Worm (Caenorhabditis elegans): ENCODE results near the gene atp-4.

ce11 chrV:6464238-6464637, 37.3 kb upstream of the atp-4 start:
- no peak for TF ChIP-seq nhr-28 (tag; optimal IDR thresholded peaks at IDR 0.05)
- TF ChIP-seq pha-4 (tag; optimal IDR thresholded peaks at IDR 0.05), result no peak
- no peak for TF ChIP-seq nhr-43 (tag; optimal IDR thresholded peaks at IDR 0.05; ENCODE audit: poor library complexity, severe bottlenecking)
- TF ChIP-seq mdl-1 (tag; optimal IDR thresholded peaks at IDR 0.05), result no peak
- TF ChIP-seq daf-12 (tag; optimal IDR thresholded peaks at IDR 0.05), result no peak
- no peak for TF ChIP-seq pqm-1 (tag; optimal IDR thresholded peaks at IDR 0.05)
- TF ChIP-seq ceh-28 (tag; optimal IDR thresholded peaks at IDR 0.05), result no peak
- TF ChIP-seq nhr-237 (tag; optimal IDR thresholded peaks at IDR 0.05), result no peak
- TF ChIP-seq zag-1 (tag; optimal IDR thresholded peaks at IDR 0.05), result no peak
- no peak for TF ChIP-seq nhr-25 (tag; optimal IDR thresholded peaks at IDR 0.05)
- TF ChIP-seq fos-1 (tag; optimal IDR thresholded peaks at IDR 0.05), result no peak
- TF ChIP-seq nfya-1 (tag; optimal IDR thresholded peaks at IDR 0.05; ENCODE audit: insufficient read depth), result no peak
- TF ChIP-seq snpc-4 (tag; optimal IDR thresholded peaks at IDR 0.05), result no peak
